Fruit fly (Drosophila melanogaster): ENCODE data around the gene Sptr.

Sptr gene

DNA sequence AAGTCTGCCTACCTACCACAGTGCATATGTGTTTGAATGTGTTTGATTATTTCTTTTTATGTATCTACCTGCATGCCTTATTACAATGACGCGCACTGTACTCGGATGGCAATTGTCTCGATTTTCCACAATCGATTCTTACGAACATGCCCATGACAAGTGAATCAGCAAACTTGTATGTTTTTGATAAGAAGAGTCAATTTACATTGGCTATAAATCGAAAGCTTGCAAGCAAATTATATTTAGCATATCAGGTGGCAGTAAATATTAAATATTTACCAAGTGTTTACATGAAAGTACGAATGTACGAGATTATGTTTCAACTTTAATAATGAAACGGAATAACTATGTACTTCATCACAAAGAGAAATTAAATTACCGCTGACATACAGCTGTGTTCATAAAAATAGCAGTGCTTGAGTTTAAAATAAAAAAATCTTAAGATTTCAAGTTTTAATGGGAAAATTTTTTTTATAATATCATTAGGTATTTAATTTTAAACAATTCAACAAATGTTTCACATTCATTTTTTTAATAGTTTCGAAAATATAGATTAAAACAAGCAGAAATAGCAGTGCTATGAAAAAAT lies 4.7 kb downstream of the Sptr start:
- TF ChIP-seq CG17801 (GFP tag; optimal IDR thresholded peaks at IDR 0.05; ENCODE audit: partially characterized antibody): no peak

DNA sequence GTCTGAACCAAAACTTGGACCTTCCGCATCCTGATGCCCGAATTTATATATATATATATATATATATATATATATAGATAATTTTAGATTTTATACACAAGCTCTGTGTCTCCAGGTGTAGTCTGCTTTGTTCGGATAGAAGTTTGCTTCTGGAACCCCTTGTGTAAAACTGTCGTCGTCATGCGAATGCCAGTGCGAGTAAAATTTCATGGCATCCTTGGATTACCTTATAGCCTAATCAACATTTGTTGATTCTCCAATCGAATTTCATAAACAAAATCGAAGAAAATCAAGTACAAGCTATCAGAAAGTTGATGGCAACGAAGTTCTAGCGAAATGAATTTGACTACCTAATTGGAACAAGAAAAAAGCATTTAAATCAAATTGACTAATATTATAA lies 6.7 kb downstream of the Sptr start, which contains the start of gene CG32713:
Gene CG32713, minus strand, starts transcription at position 101 of the 400 bp plus-strand sequence.
- no peak for TF ChIP-seq CG17801 (GFP tag; optimal IDR thresholded peaks at IDR 0.05; ENCODE audit: partially characterized antibody)

DNA sequence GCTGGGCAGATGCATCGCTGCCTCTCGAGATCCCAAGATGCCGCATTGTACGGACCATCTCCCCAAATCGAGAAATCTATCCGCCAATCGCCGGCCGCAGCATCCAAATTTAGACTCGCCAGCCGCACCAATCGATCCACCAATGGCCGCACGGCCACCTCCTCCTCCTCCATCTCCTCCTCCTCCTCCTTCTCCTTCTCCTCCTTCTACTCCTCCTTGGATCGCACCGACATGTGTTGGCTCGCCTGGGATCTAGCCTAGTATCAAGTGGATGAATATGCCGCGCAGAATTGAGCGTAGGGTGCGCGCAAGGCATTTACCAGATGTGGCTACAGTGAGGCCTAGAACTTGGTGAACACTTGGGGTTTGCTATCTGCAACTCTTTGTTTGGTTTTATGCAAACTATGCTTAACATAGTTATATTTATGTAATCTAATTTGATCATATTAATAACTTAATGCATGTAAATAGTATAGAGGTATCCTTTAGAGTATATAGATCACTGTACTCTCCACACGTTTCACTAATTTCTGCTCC lies 9.2 kb downstream of the Sptr start, which contains the start of gene org-1:
Gene org-1, minus strand, starts transcription at position 51 of the 537 bp plus-strand sequence.
- peak; percentile 89 for TF ChIP-seq CG17801 (GFP tag; optimal IDR thresholded peaks at IDR 0.05; ENCODE audit: partially characterized antibody)

DNA sequence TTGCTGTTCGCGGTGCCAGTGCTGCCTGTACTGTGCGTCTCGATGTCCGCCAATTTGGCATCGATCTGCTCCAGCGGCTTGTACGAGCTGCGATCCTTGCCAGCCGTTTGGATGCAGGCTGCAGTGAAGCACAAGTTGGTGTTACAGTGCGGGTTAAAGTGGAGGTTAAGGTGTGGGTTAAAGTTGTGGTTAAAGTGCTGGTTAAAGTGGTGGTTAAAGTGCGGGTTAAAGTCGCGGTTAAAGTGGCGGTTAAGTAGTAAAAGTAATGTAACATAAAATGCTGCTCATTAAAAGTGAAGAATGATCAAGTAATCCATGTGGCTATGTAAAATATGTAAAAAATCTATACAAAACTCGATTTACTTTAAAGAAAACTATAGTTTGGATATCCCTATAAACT lies 12.1 kb downstream of the Sptr start:
- no peak for TF ChIP-seq CG17801 (GFP tag; optimal IDR thresholded peaks at IDR 0.05; ENCODE audit: partially characterized antibody)

DNA sequence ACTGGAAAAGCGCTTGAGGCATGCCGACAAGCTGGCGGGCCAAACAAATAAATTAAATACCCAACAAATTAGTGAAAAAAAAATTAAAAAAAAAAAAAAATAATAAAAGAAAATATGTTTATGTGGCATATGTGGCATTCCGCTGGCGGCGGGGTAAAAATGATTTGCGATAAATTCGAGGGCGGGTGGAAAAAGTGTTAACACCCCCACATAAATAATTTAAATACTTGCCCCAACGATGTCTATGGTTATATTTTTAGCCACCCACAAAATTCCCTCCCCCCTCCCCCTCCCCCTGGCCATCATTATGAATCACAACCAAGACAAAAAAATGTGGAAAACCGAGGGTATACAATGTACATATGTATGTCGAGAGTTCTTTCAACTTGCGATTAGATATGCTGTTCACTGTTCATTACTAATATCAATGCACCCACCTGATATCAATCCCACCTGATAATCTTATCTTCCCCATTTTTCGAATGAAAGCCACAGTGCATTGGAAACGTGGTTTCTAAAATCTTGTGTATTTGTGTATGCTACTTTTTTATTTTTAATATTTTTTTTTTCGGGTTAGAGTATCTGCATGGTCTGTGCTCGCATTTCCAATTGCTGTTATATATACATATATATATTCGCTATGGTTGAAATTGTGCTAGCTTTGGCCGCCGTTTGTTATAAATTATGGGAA lies 13.9 kb downstream of the Sptr start:
- no peak for TF ChIP-seq CG17801 (GFP tag; optimal IDR thresholded peaks at IDR 0.05; ENCODE audit: partially characterized antibody)

DNA sequence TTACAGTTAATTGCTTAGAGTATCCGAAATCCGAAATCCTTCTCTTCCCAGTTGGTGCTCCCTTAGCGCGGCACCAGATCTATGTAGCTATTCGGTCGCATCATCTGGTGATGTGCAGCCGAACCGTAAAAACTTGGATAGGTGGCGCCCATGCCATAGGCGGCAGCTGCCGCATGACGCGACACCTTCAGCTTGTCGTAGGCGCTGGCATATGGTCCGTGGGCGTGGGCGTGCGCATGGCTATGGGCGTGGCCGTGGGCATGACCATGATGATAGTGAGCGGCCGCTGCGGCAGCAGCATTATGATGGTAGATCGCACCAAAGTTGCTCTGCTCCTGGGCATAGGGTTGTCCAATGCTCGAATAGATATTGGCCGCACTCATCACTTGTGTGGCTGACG lies 16.1 kb downstream of the Sptr start:
- TF ChIP-seq CG17801 (GFP tag; optimal IDR thresholded peaks at IDR 0.05; ENCODE audit: partially characterized antibody): no peak

DNA sequence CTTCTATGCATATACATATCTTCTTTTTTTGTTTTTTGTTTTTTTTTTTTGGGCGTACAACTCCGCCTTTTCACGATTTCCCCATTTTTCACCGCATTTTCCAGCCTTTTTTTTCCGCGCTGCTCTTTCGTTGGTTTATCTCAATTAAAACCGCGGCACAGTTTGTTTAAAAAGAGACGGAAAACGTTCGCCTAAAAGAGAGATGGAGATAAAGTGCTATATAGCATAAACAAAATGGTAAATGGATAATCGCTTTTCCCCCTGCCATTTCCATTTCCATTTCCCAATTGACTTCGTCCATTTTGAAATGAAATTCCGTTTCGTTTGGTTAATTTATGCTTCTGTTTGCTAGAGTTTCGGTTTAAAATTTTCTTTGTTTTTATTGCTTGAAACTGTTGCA lies 17.1 kb downstream of the Sptr start:
- TF ChIP-seq CG17801 (GFP tag; optimal IDR thresholded peaks at IDR 0.05; ENCODE audit: partially characterized antibody): no peak

DNA sequence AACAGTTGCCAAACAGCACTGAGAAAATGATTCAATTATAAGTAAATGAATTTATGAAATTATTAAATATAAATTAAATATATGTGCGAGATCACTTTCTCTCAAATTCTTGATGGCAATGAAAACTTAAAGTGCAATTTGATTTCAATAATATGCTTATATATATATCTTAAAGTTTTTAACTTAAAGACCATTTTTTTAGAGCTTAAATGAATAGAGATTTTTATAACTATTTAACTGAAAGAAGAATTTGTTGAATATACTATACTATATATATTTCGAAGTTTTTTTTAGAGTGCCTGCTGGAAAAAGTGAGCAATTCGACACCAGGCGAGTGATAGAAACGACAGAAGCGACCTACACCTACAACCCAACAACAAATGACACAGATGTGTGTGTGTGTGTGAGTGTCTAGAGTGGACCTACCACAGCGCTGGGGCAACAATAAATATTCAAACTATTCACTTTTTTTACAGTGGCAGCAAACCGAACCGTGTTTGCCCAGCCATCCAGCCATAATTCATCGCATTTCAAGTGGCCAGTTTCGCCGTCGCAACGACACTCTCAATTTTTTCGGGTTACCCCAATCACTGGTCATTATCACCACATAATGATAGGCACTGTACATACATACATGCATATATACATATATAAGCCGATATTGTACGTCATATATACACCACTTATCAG lies 19.2 kb downstream of the Sptr start:
- TF ChIP-seq CG17801 (GFP tag; optimal IDR thresholded peaks at IDR 0.05; ENCODE audit: partially characterized antibody): peak; percentile 9

DNA sequence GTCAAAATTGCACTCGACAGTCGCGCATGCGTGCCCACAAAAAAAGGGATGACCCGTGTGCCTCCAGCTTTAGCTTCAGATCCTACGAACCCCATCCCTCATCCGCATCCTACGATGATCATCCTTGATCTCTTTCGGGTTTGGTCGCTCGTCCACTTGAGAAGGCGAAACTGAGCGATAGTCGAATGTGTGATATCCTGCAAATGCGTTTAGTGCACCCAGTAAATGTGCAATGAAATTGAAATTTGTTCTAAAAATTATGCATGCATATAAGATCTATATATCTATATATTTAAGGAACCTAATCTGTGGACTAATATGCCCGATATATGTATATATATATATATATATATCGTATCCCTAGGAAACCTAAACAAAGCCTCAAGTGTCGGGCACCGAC lies 20.0 kb downstream of the Sptr start:
- no peak for TF ChIP-seq CG17801 (GFP tag; optimal IDR thresholded peaks at IDR 0.05; ENCODE audit: partially characterized antibody)

DNA sequence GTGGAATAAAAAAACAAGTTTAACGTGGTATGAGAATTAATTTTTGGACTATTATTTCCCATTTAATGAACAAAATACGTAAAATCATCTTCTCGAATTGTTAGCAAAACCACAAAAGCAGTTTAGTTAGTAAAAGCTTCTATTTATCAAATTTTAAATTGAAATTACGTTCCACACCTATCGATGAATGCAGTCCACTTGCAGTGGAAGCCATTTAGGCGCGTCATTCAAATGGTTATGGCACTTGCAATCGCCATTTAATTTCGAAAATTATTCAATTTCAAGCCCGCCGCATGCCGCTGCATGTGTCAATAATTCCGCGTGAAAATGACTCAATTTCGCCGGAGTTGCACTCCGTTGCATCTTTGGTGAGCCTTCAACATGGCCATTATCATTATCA lies 21.3 kb downstream of the Sptr start:
- TF ChIP-seq CG17801 (GFP tag; optimal IDR thresholded peaks at IDR 0.05; ENCODE audit: partially characterized antibody): no peak

DNA sequence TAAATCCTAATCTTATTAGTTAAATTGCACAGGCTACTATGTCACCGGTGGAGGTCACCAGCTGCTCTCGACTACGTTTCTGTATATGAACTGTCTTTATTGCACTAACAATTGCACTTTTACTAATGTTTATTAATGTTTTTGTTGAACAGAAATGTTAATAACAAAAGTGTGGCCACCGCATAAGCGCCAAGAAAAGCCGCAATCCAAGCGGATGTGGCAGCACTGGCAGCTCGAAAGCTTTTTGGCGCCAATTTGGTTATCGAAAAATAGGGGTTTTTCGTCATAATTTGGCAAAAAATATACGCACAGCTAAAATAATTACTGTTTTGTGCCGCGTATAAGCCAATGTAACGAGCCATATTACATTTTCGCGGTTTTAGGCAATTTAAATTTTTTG lies 22.1 kb downstream of the Sptr start, which contains the start of gene CG12123:
Gene CG12123, minus strand, starts transcription at position 188 of the 400 bp plus-strand sequence.
- no peak for TF ChIP-seq CG17801 (GFP tag; optimal IDR thresholded peaks at IDR 0.05; ENCODE audit: partially characterized antibody)

DNA sequence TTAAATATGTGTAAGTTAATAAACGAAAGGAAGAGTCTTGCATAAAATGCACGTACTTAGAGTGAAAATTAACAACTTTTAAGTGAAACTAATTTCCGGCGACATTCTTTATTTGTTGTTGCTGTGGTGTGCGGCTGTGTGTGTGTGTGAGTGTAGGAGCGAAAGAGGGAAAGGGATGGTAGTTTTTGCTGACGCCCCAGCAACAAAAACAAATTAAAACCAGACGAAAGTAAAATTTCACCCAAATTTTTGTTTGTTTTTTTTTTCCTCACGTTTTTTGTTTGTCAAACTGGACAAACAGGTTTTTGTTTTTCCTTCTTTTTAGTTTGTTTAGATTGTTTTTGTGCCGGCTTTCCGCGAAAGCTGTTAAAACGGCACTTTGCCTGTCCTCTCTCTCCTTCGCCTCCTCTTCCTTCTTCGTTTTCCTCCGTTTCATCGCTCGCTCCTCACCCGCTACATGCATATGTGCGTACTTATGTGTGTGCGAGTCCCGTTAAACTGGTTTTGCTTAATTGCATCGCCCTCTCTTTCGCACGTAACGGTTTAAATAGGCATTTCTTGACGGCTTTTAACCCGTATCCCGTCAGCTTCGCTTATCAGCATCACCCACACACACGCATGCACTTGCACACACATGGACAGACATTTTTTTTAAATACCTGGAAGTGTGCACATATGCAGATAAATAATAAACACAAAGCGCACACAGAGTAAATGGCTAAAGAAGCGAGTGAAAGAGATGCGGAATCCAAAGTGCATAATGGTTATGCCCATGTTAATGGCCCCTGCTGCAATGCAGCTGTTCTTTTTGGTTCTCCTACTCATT lies 26.7 kb downstream of the Sptr start, which contains the start of gene Miga:
Gene Miga, minus strand, starts transcription at position 536 of the 826 bp plus-strand sequence.
- TF ChIP-seq CG17801 (GFP tag; optimal IDR thresholded peaks at IDR 0.05; ENCODE audit: partially characterized antibody): peak; percentile 50

DNA sequence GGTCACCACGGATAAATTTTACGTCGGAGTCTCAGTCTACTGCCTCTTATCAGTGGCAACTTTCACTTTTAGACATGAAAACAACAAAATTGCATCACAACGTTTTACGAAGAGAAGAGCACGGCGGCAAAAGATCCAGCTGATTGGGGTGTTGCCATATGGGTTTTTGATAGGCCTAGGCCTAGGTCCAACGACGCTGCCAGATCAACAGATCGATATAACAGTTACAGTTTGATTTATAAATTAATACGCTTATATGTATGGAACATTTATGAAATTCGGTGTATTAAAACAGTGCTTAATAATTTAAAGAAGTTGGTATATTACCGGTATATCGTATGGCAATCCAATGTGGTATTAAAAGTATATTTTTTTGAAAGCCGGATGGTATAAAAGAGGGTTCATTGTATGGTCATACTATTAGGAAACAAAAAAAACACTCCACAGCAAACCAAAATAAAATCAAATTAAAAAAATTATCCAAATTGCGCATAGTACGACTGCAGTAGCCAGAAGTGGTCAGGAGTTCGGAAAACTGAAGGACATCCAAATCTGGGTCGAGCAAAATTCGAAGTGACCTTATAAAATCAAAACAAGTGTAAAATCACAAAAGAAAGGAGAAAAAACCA lies 27.5 kb downstream of the Sptr start, which contains the start of gene CG1440:
Gene CG1440, plus strand, starts transcription at position 402 of the 629 bp plus-strand sequence.
- TF ChIP-seq CG17801 (GFP tag; optimal IDR thresholded peaks at IDR 0.05; ENCODE audit: partially characterized antibody): peak; percentile 89

DNA sequence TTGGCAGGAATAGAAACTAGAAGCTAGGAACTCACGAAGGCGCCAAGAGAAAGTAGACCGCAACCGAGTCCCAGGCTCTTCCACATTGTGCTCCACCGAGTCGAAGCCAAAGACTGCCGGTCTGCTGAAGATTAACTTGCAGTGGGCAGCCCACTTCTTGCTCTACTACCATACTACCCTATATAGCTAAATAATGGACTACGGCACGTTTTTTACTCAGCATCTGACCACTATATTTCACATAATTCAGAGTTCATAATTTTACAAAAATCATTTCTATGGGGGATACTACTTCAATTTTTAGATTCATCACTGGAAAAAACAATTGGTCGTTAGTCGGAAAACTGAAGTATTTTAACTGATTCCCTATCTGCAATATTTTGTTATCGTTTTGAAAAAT lies 30.5 kb downstream of the Sptr start, which contains the start of gene CG32712:
Gene CG32712, minus strand, starts transcription at position 101 of the 400 bp plus-strand sequence.
- no peak for TF ChIP-seq CG17801 (GFP tag; optimal IDR thresholded peaks at IDR 0.05; ENCODE audit: partially characterized antibody)
